Worm (Caenorhabditis elegans): ENCODE measurements around the gene acc-1.
A peak's percentile ranks its signal among the peaks of the same experiment; 100 is the strongest.

The acc-1 gene

DNA sequence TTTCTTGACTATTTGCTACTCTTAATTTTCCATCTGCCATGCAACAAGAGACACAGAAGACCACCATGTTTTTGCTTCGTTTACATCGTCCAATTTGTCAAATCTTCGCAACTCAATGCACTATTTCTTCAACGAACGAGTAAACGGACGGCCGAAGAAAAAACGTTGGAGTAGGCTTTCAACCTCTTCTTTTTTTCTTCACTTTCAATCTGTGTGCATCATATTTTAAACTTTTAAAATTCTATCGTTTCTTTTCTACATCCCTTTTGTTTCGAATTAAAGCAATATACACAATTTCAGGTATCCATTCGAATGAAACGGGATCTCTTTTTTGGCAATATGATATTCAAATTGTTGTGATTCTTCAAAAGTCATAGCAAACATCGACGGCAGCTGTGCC lies at the start of gene acc-1:
Gene acc-1, plus strand, starts transcription at position 301 of the 400 bp plus-strand sequence.
- TF ChIP-seq snpc-4 (tag; optimal IDR thresholded peaks at IDR 0.05) = no peak
- no peak for TF ChIP-seq ceh-83 (GFP tag; optimal IDR thresholded peaks at IDR 0.05)

- TF ChIP-seq flh-1 (GFP tag; optimal IDR thresholded peaks at IDR 0.05) (no peak), elt-1 (tag; optimal IDR thresholded peaks at IDR 0.05; ENCODE audit: borderline replicate concordance, insufficient read depth) (peak; percentile 97)
Measured at ce11 chrIV:9609095-9609494, 48.8 kb upstream of the acc-1 start.

DNA sequence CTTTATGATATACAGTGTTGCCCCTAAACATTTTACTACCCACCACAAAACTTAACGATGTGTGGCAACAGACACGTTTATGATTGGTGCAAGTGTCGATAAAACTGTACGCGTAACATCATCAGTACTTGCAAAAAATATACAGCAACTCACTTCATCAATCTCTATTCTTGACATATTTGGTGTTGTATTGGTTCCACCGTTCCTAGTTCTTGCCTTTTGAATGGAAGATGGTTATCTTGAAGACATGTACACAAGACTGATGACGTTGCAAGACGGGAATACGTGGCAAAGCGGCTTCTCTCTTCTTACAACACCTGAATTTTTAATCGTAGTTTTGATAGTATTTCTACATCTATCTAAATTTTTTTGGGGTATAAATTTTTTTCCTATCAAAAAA lies 46.9 kb upstream of the acc-1 start:
- TF ChIP-seq elt-1 (tag; optimal IDR thresholded peaks at IDR 0.05; ENCODE audit: borderline replicate concordance, insufficient read depth) (peak; percentile 91), mep-1 (tag; optimal IDR thresholded peaks at IDR 0.05) (no peak)

DNA sequence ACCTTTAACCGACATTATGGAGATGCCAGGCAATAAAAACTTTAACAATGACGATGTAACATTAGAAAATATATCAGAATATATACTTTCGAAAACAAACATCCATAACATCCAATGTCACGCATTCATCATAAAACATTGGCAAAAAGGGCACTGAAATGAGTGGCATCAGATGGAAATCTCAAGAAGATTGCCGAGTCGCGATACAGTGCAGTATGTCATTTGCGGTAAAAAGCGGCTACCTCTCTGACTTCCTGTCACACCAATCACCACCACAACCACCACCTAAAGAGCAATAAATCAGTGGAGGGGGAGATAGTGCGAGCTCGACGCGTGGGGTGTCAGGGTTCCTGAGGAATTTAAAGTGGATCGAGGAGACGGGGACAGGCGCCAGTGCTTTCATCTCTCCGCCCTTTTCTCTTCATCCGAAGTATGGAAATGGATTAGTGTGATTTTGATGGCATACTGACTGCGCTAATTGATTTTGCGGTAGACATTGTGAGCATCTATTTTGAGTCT lies 44.7 kb upstream of the acc-1 start:
- TF ChIP-seq elt-1 (tag; optimal IDR thresholded peaks at IDR 0.05; ENCODE audit: borderline replicate concordance, insufficient read depth) = peak; percentile 98
- no peak for TF ChIP-seq hlh-1 (tag; optimal IDR thresholded peaks at IDR 0.05)

- TF ChIP-seq ztf-11 (tag; optimal IDR thresholded peaks at IDR 0.05) (no peak), elt-1 (tag; optimal IDR thresholded peaks at IDR 0.05; ENCODE audit: borderline replicate concordance, insufficient read depth) (peak; percentile 100)
Measured at ce11 chrIV:9614060-9614459, 43.8 kb upstream of the acc-1 start.

- TF ChIP-seq lin-13 (tag; optimal IDR thresholded peaks at IDR 0.05) = no peak
- TF ChIP-seq ceh-43 (GFP tag; optimal IDR thresholded peaks at IDR 0.05) = no peak
- TF ChIP-seq ceh-83 (GFP tag; optimal IDR thresholded peaks at IDR 0.05) = no peak
- no peak for TF ChIP-seq blmp-1 (tag; optimal IDR thresholded peaks at IDR 0.05)
- no peak for TF ChIP-seq unc-120 (tag; optimal IDR thresholded peaks at IDR 0.05; ENCODE audit: poor library complexity, severe bottlenecking)
- no peak for TF ChIP-seq drap-1 (GFP tag; optimal IDR thresholded peaks at IDR 0.05)
- no peak for TF ChIP-seq bed-3 (GFP tag; optimal IDR thresholded peaks at IDR 0.05)
- TF ChIP-seq flh-1 (GFP tag; optimal IDR thresholded peaks at IDR 0.05) = no peak
- no peak for TF ChIP-seq nhr-2 (tag; optimal IDR thresholded peaks at IDR 0.05)
Measured at ce11 chrIV:9614695-9615094, 43.2 kb upstream of the acc-1 start, which contains the start of gene elt-1. Gene elt-1 (plus strand): TSS chrIV:9614995.

DNA sequence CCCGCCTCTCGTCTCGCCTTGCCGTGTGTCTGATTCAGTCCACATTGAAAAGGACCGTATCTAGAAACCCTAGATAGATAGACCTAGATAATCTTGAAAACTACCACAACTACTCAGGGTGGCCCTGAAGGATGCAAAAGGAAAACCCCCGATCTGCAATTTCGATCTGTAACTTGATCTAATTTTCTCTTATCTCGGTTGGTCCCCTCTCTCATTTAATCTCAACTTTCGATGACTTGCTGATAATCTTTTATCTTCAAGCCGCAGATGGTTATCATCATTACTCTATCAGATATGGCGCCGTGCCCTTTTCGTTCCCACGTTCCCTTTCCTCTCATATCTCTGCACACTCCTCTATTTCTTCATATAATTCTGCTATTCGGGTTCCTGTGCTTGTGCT lies 42.3 kb upstream of the acc-1 start:
- TF ChIP-seq zip-8 (tag; optimal IDR thresholded peaks at IDR 0.05) (no peak), ham-2 (GFP tag; optimal IDR thresholded peaks at IDR 0.05) (peak; percentile 56), elt-1 (tag; optimal IDR thresholded peaks at IDR 0.05; ENCODE audit: borderline replicate concordance, insufficient read depth) (peak; percentile 100)

- TF ChIP-seq unc-62 (GFP tag; optimal IDR thresholded peaks at IDR 0.05) = peak; percentile 52
- peak; percentile 98 for TF ChIP-seq elt-1 (tag; optimal IDR thresholded peaks at IDR 0.05; ENCODE audit: borderline replicate concordance, insufficient read depth)
- TF ChIP-seq nhr-2 (tag; optimal IDR thresholded peaks at IDR 0.05) = peak; percentile 18
- TF ChIP-seq lin-13 (tag; optimal IDR thresholded peaks at IDR 0.05) = no peak
Measured at ce11 chrIV:9617358-9617757, 40.5 kb upstream of the acc-1 start.

- TF ChIP-seq ham-2 (GFP tag; optimal IDR thresholded peaks at IDR 0.05) (no peak), elt-1 (tag; optimal IDR thresholded peaks at IDR 0.05; ENCODE audit: borderline replicate concordance, insufficient read depth) (peak; percentile 89), ceh-83 (GFP tag; optimal IDR thresholded peaks at IDR 0.05) (no peak), hlh-1 (tag; optimal IDR thresholded peaks at IDR 0.05) (no peak), lsy-2 (tag; optimal IDR thresholded peaks at IDR 0.05) (no peak), nhr-76 (tag; optimal IDR thresholded peaks at IDR 0.05) (no peak), ceh-39 (tag; optimal IDR thresholded peaks at IDR 0.05) (no peak), tbx-8 (GFP tag; optimal IDR thresholded peaks at IDR 0.05) (no peak)
Measured at ce11 chrIV:9618015-9618414, 39.8 kb upstream of the acc-1 start.
